Fruit fly (Drosophila melanogaster): ENCODE data around the gene BigH1.
A peak's percentile ranks its signal among the peaks of the same experiment; 100 is the strongest.

The BigH1 gene

dm6 chr3R:14674762-14675161, 11.5 kb downstream of the BigH1 start (continued):
- TF ChIP-seq CG13624 (GFP tag; optimal IDR thresholded peaks at IDR 0.05) (no peak), oc (tag; optimal IDR thresholded peaks at IDR 0.05) (no peak), jumu (GFP tag; optimal IDR thresholded peaks at IDR 0.05) (no peak), CG31224 (GFP tag; IDR thresholded peaks at IDR 0.05) (no peak; the same call in 1 of the 2 replicates), nmo (GFP tag; optimal IDR thresholded peaks at IDR 0.05) (peak; percentile 84), sima (GFP tag; optimal IDR thresholded peaks at IDR 0.05) (no peak), fru (optimal IDR thresholded peaks at IDR 0.05) (no peak), CTCF (GFP tag; optimal IDR thresholded peaks at IDR 0.05) (no peak), E2f2 (GFP tag; IDR thresholded peaks at IDR 0.05) (peak; percentile 20; the same call in 1 of the 2 replicates), CG3726 (GFP tag; IDR thresholded peaks at IDR 0.05) (0 out of 3 replicates have a peak, but pooled peaks have one; percentile 67), CG7271 (tag; optimal IDR thresholded peaks at IDR 0.05) (peak; percentile 34), pfk (GFP tag; optimal IDR thresholded peaks at IDR 0.05) (no peak), ken (GFP tag; IDR thresholded peaks at IDR 0.05) (peak; percentile 50; the same call in 1 of the 3 replicates), CG8765 (GFP tag; IDR thresholded peaks at IDR 0.05) (peak; percentile 75), Bdp1 (GFP tag; optimal IDR thresholded peaks at IDR 0.05) (peak; percentile 22), Rx (GFP tag; IDR thresholded peaks at IDR 0.05) (peak; percentile 64), eve (GFP tag; optimal IDR thresholded peaks at IDR 0.05) (no peak), Aef1 (GFP tag; IDR thresholded peaks at IDR 0.05) (no peak), CG6791 (GFP tag; IDR thresholded peaks at IDR 0.05; ENCODE audit: partially characterized antibody) (no peak), cwo (GFP tag; optimal IDR thresholded peaks at IDR 0.05) (no peak), Doc2 (GFP tag; IDR thresholded peaks at IDR 0.05) (no peak), mirr (GFP tag; optimal IDR thresholded peaks at IDR 0.05) (no peak), CG14050 (GFP tag; IDR thresholded peaks at IDR 0.05) (peak; percentile 46; the same call in 2 of the 3 replicates), CG12104 (GFP tag; optimal IDR thresholded peaks at IDR 0.05) (peak; percentile 54), sug (tag; optimal IDR thresholded peaks at IDR 0.05) (no peak), Lpt (GFP tag; optimal IDR thresholded peaks at IDR 0.05) (no peak), gfzf (GFP tag; optimal IDR thresholded peaks at IDR 0.05) (no peak), CG43689 (GFP tag; IDR thresholded peaks at IDR 0.05) (no peak), CG9932 (GFP tag; IDR thresholded peaks at IDR 0.05) (no peak), H2.0 (GFP tag; IDR thresholded peaks at IDR 0.05) (peak; percentile 63), hb (GFP tag; IDR thresholded peaks at IDR 0.05; ENCODE audit: partially characterized antibody) (no peak), MBD-R2 (GFP tag; IDR thresholded peaks at IDR 0.05) (no peak), CG17186 (GFP tag; optimal IDR thresholded peaks at IDR 0.05) (no peak), CG11695 (GFP tag; IDR thresholded peaks at IDR 0.05) (peak; percentile 61; the same call in 2 of the 3 replicates), CG16815 (GFP tag; optimal IDR thresholded peaks at IDR 0.05) (peak; percentile 62), sob (GFP tag; IDR thresholded peaks at IDR 0.05) (no peak), MTF-1 (GFP tag; optimal IDR thresholded peaks at IDR 0.05; ENCODE audit: borderline replicate concordance) (peak; percentile 40), slbo (GFP tag; IDR thresholded peaks at IDR 0.05) (no peak), CG10321 (GFP tag; IDR thresholded peaks at IDR 0.05) (no peak), Dad (GFP tag; optimal IDR thresholded peaks at IDR 0.05) (no peak), CG8388 (GFP tag; optimal IDR thresholded peaks at IDR 0.05) (peak; percentile 66), trh (GFP tag; optimal IDR thresholded peaks at IDR 0.05) (no peak), CG12155 (GFP tag; optimal IDR thresholded peaks at IDR 0.05) (peak; percentile 47), Oli (tag; optimal IDR thresholded peaks at IDR 0.05) (peak; percentile 62), repo (GFP tag; optimal IDR thresholded peaks at IDR 0.05) (no peak), so (GFP tag; IDR thresholded peaks at IDR 0.05) (peak; percentile 75; the same call in 1 of the 3 replicates), CG3163 (GFP tag; optimal IDR thresholded peaks at IDR 0.05) (no peak), Sox102F (GFP tag; optimal IDR thresholded peaks at IDR 0.05) (peak; percentile 56), CG11398 (GFP tag; optimal IDR thresholded peaks at IDR 0.05) (no peak), CG31441 (GFP tag; IDR thresholded peaks at IDR 0.05) (peak; percentile 86), Jarid2 (GFP tag; optimal IDR thresholded peaks at IDR 0.05) (no peak), CG11723 (GFP tag; optimal IDR thresholded peaks at IDR 0.05) (peak; percentile 29), pzg (GFP tag; optimal IDR thresholded peaks at IDR 0.05) (no peak)

Measured in whole organism, embryonic.